Worm (Caenorhabditis elegans): Measurements from ENCODE around the gene T24C2.3.

Gene T24C2.3

ce11 chrX:14525325-14526305 is 17.7 kb upstream of the T24C2.3 start (continued):
- TF ChIP-seq lin-39 (tag; optimal IDR thresholded peaks at IDR 0.05) (peak; percentile 96), lsy-2 (tag; optimal IDR thresholded peaks at IDR 0.05) (peak; percentile 97), unc-62 (GFP tag; optimal IDR thresholded peaks at IDR 0.05 in 1 of 2) (peak; percentile 92 to 100), unc-62 (tag; optimal IDR thresholded peaks at IDR 0.05) (peak; percentile 92), nhr-111 (GFP tag; optimal IDR thresholded peaks at IDR 0.05) (peak; percentile 35), lin-13 (GFP tag; optimal IDR thresholded peaks at IDR 0.05) (peak; percentile 94), pha-4 (GFP tag; IDR thresholded peaks at IDR 0.05) (peak; percentile 98), pha-4 (tag; optimal IDR thresholded peaks at IDR 0.05) (peak; percentile 95), F44E2.7 (GFP tag; IDR thresholded peaks at IDR 0.05) (no peak), php-3 (GFP tag; IDR thresholded peaks at IDR 0.05) (peak; percentile 99), egl-43 (GFP tag; IDR thresholded peaks at IDR 0.05) (peak; percentile 99), Y105C5A.15 (GFP tag; IDR thresholded peaks at IDR 0.05) (peak; percentile 88), unc-130 (GFP tag; optimal IDR thresholded peaks at IDR 0.05) (no peak), daf-16 (GFP tag; optimal IDR thresholded peaks at IDR 0.05) (peak; percentile 96 to 99), daf-16 (tag; optimal IDR thresholded peaks at IDR 0.05) (peak; percentile 97), nhr-48 (tag; optimal IDR thresholded peaks at IDR 0.05) (peak; percentile 97), snpc-4 (tag; optimal IDR thresholded peaks at IDR 0.05) (peak; percentile 62), hlh-30 (tag; optimal IDR thresholded peaks at IDR 0.05; ENCODE audit: insufficient read depth) (peak; percentile 96), vab-7 (GFP tag; IDR thresholded peaks at IDR 0.05) (peak; percentile 98), dmd-6 (GFP tag; IDR thresholded peaks at IDR 0.05) (peak; percentile 98), mdt-29 (GFP tag; IDR thresholded peaks at IDR 0.05) (peak; percentile 94), nhr-76 (tag; optimal IDR thresholded peaks at IDR 0.05) (peak; percentile 80), F26F4.8 (GFP tag; conservative IDR thresholded peaks at IDR 0.05) (no peak), T26A8.4 (GFP tag; IDR thresholded peaks at IDR 0.05) (peak; percentile 100), arid-1 (GFP tag; conservative IDR thresholded peaks at IDR 0.05) (peak; percentile 96), nhr-11 (tag; optimal IDR thresholded peaks at IDR 0.05) (peak; percentile 99), zfp-2 (tag; optimal IDR thresholded peaks at IDR 0.05) (peak; percentile 88), Y75B8A.6 (GFP tag; IDR thresholded peaks at IDR 0.05) (peak; percentile 92; the same call in 1 of the 2 replicates), T20F7.1 (GFP tag; optimal IDR thresholded peaks at IDR 0.05) (peak; percentile 93), F37D6.2 (tag; optimal IDR thresholded peaks at IDR 0.05) (peak; percentile 99), daf-12 (tag; optimal IDR thresholded peaks at IDR 0.05) (no peak), ctbp-1 (GFP tag; IDR thresholded peaks at IDR 0.05) (peak; percentile 99), nhr-237 (tag; optimal IDR thresholded peaks at IDR 0.05) (peak; percentile 94), hlh-11 (tag; optimal IDR thresholded peaks at IDR 0.05) (peak; percentile 99), nhr-42 (GFP tag; IDR thresholded peaks at IDR 0.05) (peak; percentile 100), ceh-20 (GFP tag; IDR thresholded peaks at IDR 0.05) (peak; percentile 99), pqm-1 (tag; optimal IDR thresholded peaks at IDR 0.05) (peak; percentile 67), mep-1 (tag; optimal IDR thresholded peaks at IDR 0.05) (peak; percentile 100), ztf-11 (tag; optimal IDR thresholded peaks at IDR 0.05) (peak; percentile 91), mdl-1 (tag; optimal IDR thresholded peaks at IDR 0.05) (peak; percentile 89 to 98), mxl-3 (GFP tag; optimal IDR thresholded peaks at IDR 0.05) (peak; percentile 90), zag-1 (tag; optimal IDR thresholded peaks at IDR 0.05) (peak; percentile 98), hmg-1.1 (GFP tag; IDR thresholded peaks at IDR 0.05) (peak; percentile 100), F49E8.2 (tag; optimal IDR thresholded peaks at IDR 0.05; ENCODE audit: borderline replicate concordance) (peak; percentile 48), nhr-6 (tag; optimal IDR thresholded peaks at IDR 0.05) (peak; percentile 80), F10B5.3 (tag; optimal IDR thresholded peaks at IDR 0.05) (peak; percentile 98), lin-29 (GFP tag; IDR thresholded peaks at IDR 0.05) (peak; percentile 98), egl-27 (tag; optimal IDR thresholded peaks at IDR 0.05) (no peak), fkh-10 (GFP tag; optimal IDR thresholded peaks at IDR 0.05) (peak; percentile 98), spr-3 (GFP tag; optimal IDR thresholded peaks at IDR 0.05) (peak; percentile 98)

All from whole organism, L4 larva.